2 fruit fly cellular contexts compared by ENCODE assay signal in the genomic region with DNA sequence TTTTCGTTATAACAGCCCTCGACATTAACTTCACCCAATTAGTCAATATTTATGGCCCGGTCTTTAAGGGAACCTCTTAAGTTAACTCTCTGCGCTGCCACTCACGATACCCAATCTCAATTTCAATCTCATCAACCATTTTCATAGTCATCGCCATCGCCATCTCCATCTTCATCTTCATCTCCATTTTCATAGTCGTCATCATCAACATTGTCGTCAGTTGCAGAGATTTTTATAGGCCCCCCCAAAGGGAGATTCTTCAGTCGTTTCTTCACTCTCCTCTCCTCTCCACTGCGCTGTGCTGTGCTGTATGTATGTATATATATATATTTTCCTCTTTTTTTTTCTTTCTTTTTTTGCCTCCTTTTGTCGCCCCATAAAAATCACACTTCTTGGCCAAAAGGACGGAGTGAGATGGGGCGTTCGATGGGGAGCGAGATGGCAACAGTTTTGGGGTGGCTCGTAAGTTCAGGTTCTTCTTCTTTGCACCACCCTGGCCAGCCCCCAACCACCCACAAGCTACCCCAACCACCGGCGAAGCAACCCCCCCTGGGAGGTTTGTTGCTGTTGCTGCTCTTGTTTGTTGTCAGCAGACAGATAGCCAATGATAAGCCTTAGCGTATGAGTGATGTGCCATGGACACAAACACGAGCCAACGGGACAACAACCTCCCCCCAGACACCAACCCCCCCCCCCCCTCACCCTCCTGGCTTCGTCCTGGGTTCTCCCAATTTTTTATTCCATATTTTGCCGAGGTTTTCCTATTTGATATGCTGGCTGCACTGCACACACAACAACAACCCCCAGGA.
TF ChIP-seq lines count a peak whose summit lies in the region.

No protein-coding gene starts in this region.

- TF ChIP-seq CTCF in whole organism, embryonic (GFP tag; optimal IDR thresholded peaks at IDR 0.05; lab: Kevin White, UChicago): no peak

TF ChIP-seq in whole organism, embryonic, 481 proteins besides CTCF, POLR2A, EP300 and RAD21 (continues in another document):
- TF ChIP-seq CG8944 (GFP tag; optimal IDR thresholded peaks at IDR 0.05; lab: Kevin White, UChicago): no peak
- TF ChIP-seq sug (tag; optimal IDR thresholded peaks at IDR 0.05; lab: Kevin White, UChicago): no peak
- TF ChIP-seq CG32772 (GFP tag; IDR thresholded peaks at IDR 0.05; lab: Robert Waterston, UW): no peak
- no peak for TF ChIP-seq dmrt11E (tag; optimal IDR thresholded peaks at IDR 0.05; lab: Kevin White, UChicago)
- peak; percentile 80 for TF ChIP-seq grn (GFP tag; optimal IDR thresholded peaks at IDR 0.05; lab: Kevin White, UChicago)
- TF ChIP-seq toy (GFP tag; IDR thresholded peaks at IDR 0.05; lab: Robert Waterston, UW): no peak
- TF ChIP-seq CG10321 (GFP tag; IDR thresholded peaks at IDR 0.05; lab: Robert Waterston, UW): peak; percentile 55; the same call in 1 of the 2 replicates
- TF ChIP-seq CG7987 (GFP tag; optimal IDR thresholded peaks at IDR 0.05; lab: Kevin White, UChicago): no peak
- no peak for TF ChIP-seq CG12769 (tag; optimal IDR thresholded peaks at IDR 0.05; lab: Kevin White, UChicago)
- no peak for TF ChIP-seq wek (GFP tag; optimal IDR thresholded peaks at IDR 0.05; lab: Kevin White, UChicago)
- no peak for TF ChIP-seq NK7.1 (GFP tag; optimal IDR thresholded peaks at IDR 0.05; lab: Kevin White, UChicago)
- TF ChIP-seq seq (GFP tag; IDR thresholded peaks at IDR 0.05; lab: Robert Waterston, UW): peak; percentile 41; the same call in 1 of the 2 replicates
- TF ChIP-seq sqz (GFP tag; optimal IDR thresholded peaks at IDR 0.05; lab: Kevin White, UChicago): peak; percentile 47
- TF ChIP-seq abd-A (tag; optimal IDR thresholded peaks at IDR 0.05; lab: Kevin White, UChicago): peak; percentile 75
- TF ChIP-seq CG15269 (tag; optimal IDR thresholded peaks at IDR 0.05; lab: Kevin White, UChicago): no peak
- no peak for TF ChIP-seq Doc2 (GFP tag; IDR thresholded peaks at IDR 0.05; lab: Robert Waterston, UW)
- TF ChIP-seq Bgb (GFP tag; IDR thresholded peaks at IDR 0.05; lab: Robert Waterston, UW; ENCODE audit: partially characterized antibody): no peak
- peak; percentile 29 for TF ChIP-seq CG1832 (GFP tag; optimal IDR thresholded peaks at IDR 0.05; lab: Kevin White, UChicago)
- TF ChIP-seq Hr3 (GFP tag; optimal IDR thresholded peaks at IDR 0.05; lab: Kevin White, UChicago): no peak
- no peak for TF ChIP-seq Dek (tag; optimal IDR thresholded peaks at IDR 0.05; lab: Kevin White, UChicago)
- no peak for TF ChIP-seq Xbp1 (GFP tag; optimal IDR thresholded peaks at IDR 0.05; lab: Kevin White, UChicago)
- TF ChIP-seq CG6254 (GFP tag; optimal IDR thresholded peaks at IDR 0.05; lab: Kevin White, UChicago): no peak
- peak; percentile 87 for TF ChIP-seq Nf-YB (GFP tag; optimal IDR thresholded peaks at IDR 0.05; lab: Kevin White, UChicago)
- TF ChIP-seq nmo (GFP tag; optimal IDR thresholded peaks at IDR 0.05; lab: Kevin White, UChicago): no peak
- TF ChIP-seq CG12942 (GFP tag; optimal IDR thresholded peaks at IDR 0.05; lab: Kevin White, UChicago): no peak
- no peak for TF ChIP-seq ara (GFP tag; IDR thresholded peaks at IDR 0.05; lab: Robert Waterston, UW)
- no peak for TF ChIP-seq pum (GFP tag; optimal IDR thresholded peaks at IDR 0.05; lab: Kevin White, UChicago)
- TF ChIP-seq shn (GFP tag; optimal IDR thresholded peaks at IDR 0.05; lab: Kevin White, UChicago): no peak
- TF ChIP-seq CG4404 (GFP tag; IDR thresholded peaks at IDR 0.05; lab: Robert Waterston, UW): no peak
- TF ChIP-seq nerfin-1 (tag; optimal IDR thresholded peaks at IDR 0.05; lab: Kevin White, UChicago): no peak
- TF ChIP-seq CG6813 (GFP tag; optimal IDR thresholded peaks at IDR 0.05; lab: Kevin White, UChicago): no peak
- TF ChIP-seq CG14710 (tag; optimal IDR thresholded peaks at IDR 0.05; lab: Kevin White, UChicago): no peak
- no peak for TF ChIP-seq ro (GFP tag; IDR thresholded peaks at IDR 0.05; lab: Robert Waterston, UW)
- TF ChIP-seq CG17829 (tag; optimal IDR thresholded peaks at IDR 0.05; lab: Kevin White, UChicago): no peak
- no peak for TF ChIP-seq Gug (GFP tag; IDR thresholded peaks at IDR 0.05; lab: Robert Waterston, UW)
- TF ChIP-seq phol (tag; optimal IDR thresholded peaks at IDR 0.05; lab: Kevin White, UChicago): no peak
- TF ChIP-seq MBD-R2 (GFP tag; IDR thresholded peaks at IDR 0.05; lab: Robert Waterston, UW): no peak
- TF ChIP-seq Nf-YC (tag; optimal IDR thresholded peaks at IDR 0.05; lab: Kevin White, UChicago): peak; percentile 92
- no peak for TF ChIP-seq chm (GFP tag; IDR thresholded peaks at IDR 0.05; lab: Robert Waterston, UW)
- no peak for TF ChIP-seq CG18619 (GFP tag; optimal IDR thresholded peaks at IDR 0.05; lab: Kevin White, UChicago)
- TF ChIP-seq oc (tag; optimal IDR thresholded peaks at IDR 0.05; lab: Kevin White, UChicago): no peak
- TF ChIP-seq CG17568 (GFP tag; optimal IDR thresholded peaks at IDR 0.05; lab: Kevin White, UChicago): no peak
- no peak for TF ChIP-seq sob (GFP tag; IDR thresholded peaks at IDR 0.05; lab: Robert Waterston, UW)

TF ChIP-seq in whole organism, prepupa, 60 proteins besides CTCF, POLR2A, EP300 and RAD21:
- no peak for TF ChIP-seq lz (GFP tag; optimal IDR thresholded peaks at IDR 0.05; lab: Kevin White, UChicago)
- TF ChIP-seq svp (GFP tag; lab: Kevin White, UChicago): peak; percentile 36
- peak; percentile 83 for TF ChIP-seq dsx (GFP tag; optimal IDR thresholded peaks at IDR 0.05; lab: Kevin White, UChicago; ENCODE audit: poor library complexity, severe bottlenecking)
